Fruit fly (Drosophila melanogaster) whole organism, embryonic: ENCODE results near the gene ara.

Experiments used
- Asciz ChIP-seq: fragments of 200-800 bp; sonication (Bioruptor generic); optimal IDR thresholded peaks from 2 replicates; lab custom pipeline; 2017; ENCODE audit warnings: missing biosample characterization, mild to moderate bottlenecking, missing genetic modification characterization, missing genetic modification reagents
- Awh ChIP-seq: fragments of 200-800 bp; sonication (Bioruptor generic); IDR thresholded peaks from 2 replicates; pipeline ENCODE4, ENCODE4 v1.3.6; 2022; ENCODE audit warnings: missing biosample characterization, missing genetic modification characterization
- CG10209 ChIP-seq: fragments of 200-800 bp; sonication (Bioruptor generic); optimal IDR thresholded peaks from 3 replicates; lab custom pipeline; 2017; ENCODE audit warnings: missing biosample characterization, mild to moderate bottlenecking, missing genetic modification characterization, missing genetic modification reagents
- CG10274 ChIP-seq: fragments of 200-800 bp; sonication (Bioruptor generic); optimal IDR thresholded peaks from 3 replicates; lab custom pipeline; 2017; ENCODE audit warnings: missing biosample characterization, mild to moderate bottlenecking, missing genetic modification characterization
- CG11398 ChIP-seq: fragments of 200-800 bp; sonication (Bioruptor generic); optimal IDR thresholded peaks from 2 replicates; lab custom pipeline; 2016; ENCODE audit warnings: missing biosample characterization, missing genetic modification characterization
- CG17359 ChIP-seq: fragments of 200-800 bp; sonication (Bioruptor generic); optimal IDR thresholded peaks from 3 replicates; lab custom pipeline; 2018; ENCODE audit warnings: missing biosample characterization, mild to moderate bottlenecking, missing genetic modification characterization, moderate library complexity
- CG17361 ChIP-seq: fragments of 200-800 bp; sonication (Bioruptor generic); IDR thresholded peaks from 3 replicates; pipeline ENCODE4 v1.3.6; 2022; ENCODE audit warnings: missing biosample characterization, missing genetic modification characterization
- CG17802 ChIP-seq: fragments of 200-800 bp; sonication (Bioruptor generic); optimal IDR thresholded peaks from 2 replicates; lab custom pipeline; 2018; ENCODE audit warnings: missing biosample characterization, mild to moderate bottlenecking, missing genetic modification characterization, moderate library complexity
- CG17829 ChIP-seq: fragments of 200-800 bp; optimal IDR thresholded peaks from 2 replicates; lab custom pipeline; 2019; ENCODE audit warnings: missing biosample characterization, mild to moderate bottlenecking, missing genetic modification characterization, moderate library complexity
- CG1792 ChIP-seq: fragments of 200-800 bp; sonication (Bioruptor generic); optimal IDR thresholded peaks from 2 replicates; lab custom pipeline; 2016; ENCODE audit warnings: missing biosample characterization, missing genetic modification characterization
- CG18262 ChIP-seq: fragments of 200-800 bp; optimal IDR thresholded peaks from 3 replicates; lab custom pipeline; 2019; ENCODE audit warnings: missing biosample characterization, mild to moderate bottlenecking, missing genetic modification characterization, moderate library complexity
- CG18599 ChIP-seq: fragments of 200-800 bp; sonication (Bioruptor generic); optimal IDR thresholded peaks from 3 replicates; lab custom pipeline; 2017; ENCODE audit warnings: missing biosample characterization, missing genetic modification characterization, mild to moderate bottlenecking, moderate library complexity, missing genetic modification reagents
- CG31365 ChIP-seq: fragments of 200-800 bp; sonication (Bioruptor generic); optimal IDR thresholded peaks from 2 replicates; lab custom pipeline; 2018; ENCODE audit warnings: missing biosample characterization, mild to moderate bottlenecking, missing genetic modification characterization
- CG32772 ChIP-seq: fragments of 200-800 bp; sonication (Bioruptor generic); IDR thresholded peaks from 2 replicates; pipeline ENCODE4 v1.3.6; 2022; ENCODE audit warnings: missing biosample characterization, missing genetic modification characterization
- CG6654 ChIP-seq: fragments of 200-800 bp; sonication (Bioruptor generic); optimal IDR thresholded peaks from 2 replicates; lab custom pipeline; 2017; ENCODE audit warnings: missing biosample characterization, mild to moderate bottlenecking, missing genetic modification characterization
- CG9609 ChIP-seq: fragments of 200-800 bp; sonication (Bioruptor generic); optimal IDR thresholded peaks from 3 replicates; lab custom pipeline; 2016; ENCODE audit warnings: missing biosample characterization, missing genetic modification characterization
- CG9797 ChIP-seq: fragments of 200-800 bp; sonication (Bioruptor generic); optimal IDR thresholded peaks from 3 replicates; lab custom pipeline; 2018; ENCODE audit warnings: missing biosample characterization, mild to moderate bottlenecking, missing genetic modification characterization
- D19A ChIP-seq: fragments of 200-800 bp; optimal IDR thresholded peaks from 3 replicates; lab custom pipeline; 2019; ENCODE audit warnings: missing biosample characterization, mild to moderate bottlenecking, missing genetic modification characterization, moderate library complexity
- Ets65A ChIP-seq: fragments of 200-800 bp; sonication (Bioruptor generic); peaks from one replicate; lab custom pipeline; 2016; ENCODE audit warnings: missing biosample characterization, missing genetic modification characterization
- HHEX ChIP-seq: fragments of 200-800 bp; sonication (Bioruptor generic); optimal IDR thresholded peaks from 3 replicates; lab custom pipeline; 2017; ENCODE audit warnings: missing biosample characterization, mild to moderate bottlenecking, missing genetic modification characterization, missing genetic modification reagents
- Hand ChIP-seq: fragments of 200-800 bp; sonication (Bioruptor generic); optimal IDR thresholded peaks from 2 replicates; lab custom pipeline; 2017; ENCODE audit warnings: mild to moderate bottlenecking, missing biosample characterization, missing genetic modification reagents, missing genetic modification characterization
- Hmx ChIP-seq: fragments of 200-800 bp; sonication (Bioruptor generic); optimal IDR thresholded peaks from 2 replicates; lab custom pipeline; 2016; ENCODE audit warnings: missing biosample characterization, missing genetic modification characterization
- Nf-YA ChIP-seq: fragments of 200-800 bp; sonication (Bioruptor generic); IDR thresholded peaks from 2 replicates; pipeline ENCODE4 v1.3.6; 2022; ENCODE audit warnings: missing biosample characterization, missing genetic modification characterization
- NfI ChIP-seq: fragments of 200-800 bp; sonication (Bioruptor generic); optimal IDR thresholded peaks from 3 replicates; lab custom pipeline; 2018; ENCODE audit warnings: missing biosample characterization, mild to moderate bottlenecking, missing genetic modification characterization, moderate library complexity
- Poxn ChIP-seq: fragments of 200-800 bp; sonication (Bioruptor generic); IDR thresholded peaks from 2 replicates; pipeline ENCODE4 v1.3.6; 2022; ENCODE audit warnings: missing biosample characterization, missing genetic modification characterization
- Trl ChIP-seq, 3 experiments: fragments of >200 bp in 2 of 3; fragments of 200-800 bp in 1 of 3; sonication (Bioruptor generic) in 1 of 3; optimal IDR thresholded peaks; 2 replicates in 1 of 3; 3 replicates in 2 of 3; lab custom pipeline; 2016 to 2017; ENCODE audit warnings: missing biosample characterization in 1 of 3, missing genetic modification characterization in 1 of 3
- ab ChIP-seq: fragments of 200-800 bp; sonication (Bioruptor generic); optimal IDR thresholded peaks from 2 replicates; lab custom pipeline; 2016; ENCODE audit warnings: missing biosample characterization, missing genetic modification characterization
- ac ChIP-seq: fragments of 200-800 bp; sonication (Bioruptor generic); optimal IDR thresholded peaks from 3 replicates; lab custom pipeline; 2017; ENCODE audit warnings: missing biosample characterization, mild to moderate bottlenecking, missing genetic modification characterization
- bab2 ChIP-seq: fragments of 200-800 bp; sonication (Bioruptor generic); optimal IDR thresholded peaks from 2 replicates; lab custom pipeline; 2016; ENCODE audit warnings: missing biosample characterization, missing genetic modification characterization
- bowl ChIP-seq: fragments of 200-800 bp; sonication (Bioruptor generic); IDR thresholded peaks from 2 replicates; pipeline ENCODE4 v1.3.6; 2022; ENCODE audit warnings: missing biosample characterization, missing genetic modification characterization
- br ChIP-seq: fragments of >200 bp; optimal IDR thresholded peaks from 2 replicates; lab custom pipeline; 2017
- cad ChIP-seq: fragments of >200 bp; optimal IDR thresholded peaks from 2 replicates; lab custom pipeline; 2017; ENCODE audit warnings: missing biosample characterization, missing genetic modification characterization
- da ChIP-seq: fragments of 200-800 bp; sonication (Bioruptor generic); optimal IDR thresholded peaks from 2 replicates; lab custom pipeline; 2016; ENCODE audit warnings: missing biosample characterization, missing genetic modification characterization
- dmrt11E ChIP-seq: fragments of 200-800 bp; sonication (Bioruptor generic); optimal IDR thresholded peaks from 3 replicates; lab custom pipeline; 2018; ENCODE audit warnings: missing biosample characterization, mild to moderate bottlenecking, missing genetic modification characterization, moderate library complexity
- dysf ChIP-seq: fragments of 200-800 bp; sonication (Bioruptor generic); IDR thresholded peaks from 3 replicates; pipeline ENCODE4 v1.3.6; 2022; ENCODE audit warnings: missing biosample characterization, missing genetic modification characterization
- eyg ChIP-seq: fragments of 200-800 bp; sonication (Bioruptor generic); optimal IDR thresholded peaks from 3 replicates; lab custom pipeline; 2016; ENCODE audit warnings: missing biosample characterization, missing genetic modification characterization
- fru ChIP-seq: fragments of >200 bp; optimal IDR thresholded peaks from 2 replicates; lab custom pipeline; 2017
- knrl ChIP-seq: fragments of 200-800 bp; sonication (Bioruptor generic); IDR thresholded peaks from 3 replicates; pipeline ENCODE4 v1.3.6; 2022; ENCODE audit warnings: missing biosample characterization, missing genetic modification characterization; ENCODE audit not compliant: partially characterized antibody
- lab ChIP-seq: fragments of 200-800 bp; sonication (Bioruptor generic); optimal IDR thresholded peaks from 3 replicates; lab custom pipeline; 2017; ENCODE audit warnings: missing biosample characterization, missing genetic modification characterization, mild to moderate bottlenecking, moderate library complexity, missing genetic modification reagents
- lbe ChIP-seq: fragments of 200-800 bp; sonication (Bioruptor generic); optimal IDR thresholded peaks from 2 replicates; lab custom pipeline; 2016; ENCODE audit warnings: missing biosample characterization, mild to moderate bottlenecking, missing genetic modification characterization
- onecut ChIP-seq: fragments of 200-800 bp; sonication (Bioruptor generic); IDR thresholded peaks from 2 replicates; pipeline ENCODE4 v1.3.6; 2022; ENCODE audit warnings: missing biosample characterization, missing genetic modification characterization
- pita ChIP-seq: fragments of 200-800 bp; sonication (Bioruptor generic); optimal IDR thresholded peaks from 2 replicates; lab custom pipeline; 2017; ENCODE audit warnings: missing biosample characterization, mild to moderate bottlenecking, missing genetic modification characterization
- pnt ChIP-seq: fragments of 200-800 bp; sonication (Bioruptor generic); optimal IDR thresholded peaks from 3 replicates; lab custom pipeline; 2016; ENCODE audit warnings: missing biosample characterization, missing genetic modification characterization
- prd ChIP-seq, 3 experiments: fragments of >200 bp in 2 of 3; fragments of 200-800 bp in 1 of 3; sonication (Bioruptor generic) in 1 of 3; optimal IDR thresholded peaks in 2 of 3; IDR thresholded peaks in 1 of 3; 2 replicates in 2 of 3; 3 replicates in 1 of 3; pipeline versions ENCODE4 v1.3.6 to Lab custom; 2017 to 2022; ENCODE audit warnings: missing biosample characterization in 1 of 3, missing genetic modification characterization in 1 of 3
- ro ChIP-seq: fragments of 200-800 bp; sonication (Bioruptor generic); IDR thresholded peaks from 2 replicates; pipeline ENCODE4 v1.3.6; 2022; ENCODE audit warnings: missing biosample characterization, missing genetic modification characterization
- salm ChIP-seq: fragments of 200-800 bp; sonication (Bioruptor generic); optimal IDR thresholded peaks from 2 replicates; lab custom pipeline; 2018; ENCODE audit warnings: missing biosample characterization, mild to moderate bottlenecking, missing genetic modification characterization
- scrt ChIP-seq: fragments of 200-800 bp; sonication (Bioruptor generic); optimal IDR thresholded peaks from 2 replicates; lab custom pipeline; 2018; ENCODE audit warnings: missing biosample characterization, mild to moderate bottlenecking, missing genetic modification characterization, moderate library complexity
- sd ChIP-seq: fragments of 200-800 bp; sonication (Bioruptor generic); optimal IDR thresholded peaks from 3 replicates; lab custom pipeline; 2018; ENCODE audit warnings: missing biosample characterization, mild to moderate bottlenecking, missing genetic modification characterization, moderate library complexity
- sisA ChIP-seq: fragments of 200-800 bp; sonication (Bioruptor generic); IDR thresholded peaks from 2 replicates; pipeline ENCODE4 v1.3.6; 2022; ENCODE audit warnings: missing biosample characterization, missing genetic modification characterization
- vfl ChIP-seq: fragments of 200-800 bp; sonication (Bioruptor generic); optimal IDR thresholded peaks from 2 replicates; lab custom pipeline; 2016; ENCODE audit warnings: missing biosample characterization, missing genetic modification characterization

The ara gene

dm6 chr3L:12533392-12534070 is 46.9 kb upstream of the ara start, which contains the start of the genes Tsf2 and CG34242 (continued):
- TF ChIP-seq ac (GFP tag; lab: Kevin White, UChicago), result no peak
- TF ChIP-seq vfl (GFP tag; lab: Kevin White, UChicago), result no peak
- no peak for TF ChIP-seq Hand (GFP tag; lab: Kevin White, UChicago)
- peak; percentile 66 for TF ChIP-seq lbe (GFP tag; lab: Kevin White, UChicago)
- TF ChIP-seq onecut, result peak; percentile 50; the same call in 1 of the 2 replicates
- peak; percentile 31; the same call in 1 of the 2 replicates for TF ChIP-seq Poxn
- peak; percentile 96 for TF ChIP-seq CG32772 (GFP tag; lab: Robert Waterston, UW)
- TF ChIP-seq ab, result no peak
- no peak for TF ChIP-seq da (GFP tag; lab: Kevin White, UChicago)
- peak; percentile 4 for TF ChIP-seq salm
- peak; percentile 91 for TF ChIP-seq Nf-YA (GFP tag; lab: Robert Waterston, UW)
- peak; percentile 83 for TF ChIP-seq CG17829 (tag; lab: Kevin White, UChicago)
- no peak for TF ChIP-seq sd
- TF ChIP-seq br, result no peak
- TF ChIP-seq Trl (optimal IDR thresholded peaks at IDR 0.05; lab: Kevin White, UChicago), result no peak
- TF ChIP-seq Trl (GFP tag; optimal IDR thresholded peaks at IDR 0.05; lab: Kevin White, UChicago), result no peak
- peak; percentile 78 for TF ChIP-seq bowl (GFP tag; lab: Robert Waterston, UW)
- TF ChIP-seq sisA, result peak; percentile 96
- TF ChIP-seq CG11398 (GFP tag; lab: Kevin White, UChicago), result no peak
- TF ChIP-seq prd (optimal IDR thresholded peaks at IDR 0.05; lab: Kevin White, UChicago), result no peak
- TF ChIP-seq prd (GFP tag; IDR thresholded peaks at IDR 0.05; lab: Robert Waterston, UW), result peak; percentile 96
- TF ChIP-seq Ets65A, result no peak
- TF ChIP-seq HHEX (GFP tag; lab: Kevin White, UChicago), result peak; percentile 74
- peak; percentile 73 for TF ChIP-seq scrt (GFP tag; lab: Kevin White, UChicago)
- peak; percentile 16 for TF ChIP-seq CG31365
- TF ChIP-seq CG1792 (GFP tag; lab: Kevin White, UChicago), result no peak
- TF ChIP-seq dmrt11E (tag; lab: Kevin White, UChicago), result no peak
- TF ChIP-seq CG10209 (GFP tag; lab: Kevin White, UChicago), result peak; percentile 4
- TF ChIP-seq cad (GFP tag; lab: Kevin White, UChicago), result no peak
- no peak for TF ChIP-seq CG9609 (GFP tag; lab: Kevin White, UChicago)
- TF ChIP-seq Asciz, result no peak
- TF ChIP-seq CG18599 (GFP tag; lab: Kevin White, UChicago), result no peak
- no peak for TF ChIP-seq pnt (GFP tag; lab: Kevin White, UChicago)
- TF ChIP-seq Hmx, result no peak
- TF ChIP-seq lab (GFP tag; lab: Kevin White, UChicago), result peak; percentile 86
- TF ChIP-seq CG10274 (GFP tag; lab: Kevin White, UChicago), result no peak
- no peak for TF ChIP-seq eyg (GFP tag; lab: Kevin White, UChicago)
- peak; percentile 81 for TF ChIP-seq CG9797 (GFP tag; lab: Kevin White, UChicago)
- peak; percentile 94 for TF ChIP-seq CG17361 (GFP tag; lab: Robert Waterston, UW)
- peak; percentile 82 for TF ChIP-seq D19A (tag; lab: Kevin White, UChicago)
- TF ChIP-seq fru (lab: Kevin White, UChicago), result no peak
- no peak for TF ChIP-seq pita
- peak; percentile 96 for TF ChIP-seq Awh
- TF ChIP-seq CG18262 (tag; lab: Kevin White, UChicago), result peak; percentile 85
- TF ChIP-seq CG17802 (tag; lab: Kevin White, UChicago), result peak; percentile 42
- peak; percentile 92 for TF ChIP-seq CG17359
- peak; percentile 89 for TF ChIP-seq ro (GFP tag; lab: Robert Waterston, UW)
- no peak for TF ChIP-seq NfI (GFP tag; lab: Kevin White, UChicago)
- peak; percentile 49 for TF ChIP-seq CG6654 (GFP tag; lab: Kevin White, UChicago)
- TF ChIP-seq bab2 (GFP tag; lab: Kevin White, UChicago), result no peak
- TF ChIP-seq dysf, result peak; percentile 94
- no peak for TF ChIP-seq knrl (GFP tag; lab: Robert Waterston, UW)
